Fruit fly (Drosophila melanogaster): Measurements from ENCODE around the gene CG15024.

The CG15024 gene

DNA sequence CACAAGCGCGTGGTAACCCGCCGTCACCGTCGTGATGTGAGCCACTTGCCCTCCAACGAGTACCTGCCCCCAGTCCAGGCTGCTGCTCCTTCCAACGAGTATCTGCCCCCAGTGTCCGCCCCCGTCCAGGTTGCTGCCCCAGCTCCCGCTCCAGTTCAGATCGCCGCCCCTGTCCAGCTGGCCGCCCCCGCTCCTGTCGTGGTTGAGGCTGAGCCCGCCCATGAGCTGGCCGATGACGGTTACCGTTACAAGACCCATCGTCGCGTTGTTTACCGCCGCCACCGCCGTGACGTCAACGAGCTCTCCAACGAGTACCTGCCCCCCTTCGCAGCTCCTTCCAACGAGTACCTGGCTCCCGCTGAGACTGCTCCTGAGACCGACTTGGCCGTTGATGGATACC is 17.1 kb upstream of the CG15024 start:
- TF ChIP-seq kay (GFP tag; ENCODE audit: borderline replicate concordance) (no peak), cic (GFP tag; optimal IDR thresholded peaks at IDR 0.05) (no peak), ovo (GFP tag; optimal IDR thresholded peaks at IDR 0.05) (no peak), CG33017 (tag; optimal IDR thresholded peaks at IDR 0.05) (no peak), CG11617 (GFP tag; optimal IDR thresholded peaks at IDR 0.05) (no peak), tj (GFP tag; optimal IDR thresholded peaks at IDR 0.05) (no peak), Hr96 (GFP tag; optimal IDR thresholded peaks at IDR 0.05) (no peak), CG1620 (GFP tag; optimal IDR thresholded peaks at IDR 0.05) (no peak), cnc (optimal IDR thresholded peaks at IDR 0.05) (no peak), Crg-1 (GFP tag; optimal IDR thresholded peaks at IDR 0.05) (no peak), Clk (GFP tag; optimal IDR thresholded peaks at IDR 0.05) (no peak), toe (GFP tag; optimal IDR thresholded peaks at IDR 0.05) (no peak), Mnt (GFP tag; optimal IDR thresholded peaks at IDR 0.05) (no peak), CG5204 (GFP tag; optimal IDR thresholded peaks at IDR 0.05) (no peak), bab1 (GFP tag; optimal IDR thresholded peaks at IDR 0.05) (no peak), pad (GFP tag; optimal IDR thresholded peaks at IDR 0.05) (no peak), CG12768 (GFP tag; optimal IDR thresholded peaks at IDR 0.05) (no peak), CG7045 (GFP tag; optimal IDR thresholded peaks at IDR 0.05) (no peak)

- TF ChIP-seq bab1 (GFP tag; optimal IDR thresholded peaks at IDR 0.05) (no peak), CG33017 (tag; optimal IDR thresholded peaks at IDR 0.05) (no peak), cnc (optimal IDR thresholded peaks at IDR 0.05) (no peak), Mnt (GFP tag; optimal IDR thresholded peaks at IDR 0.05) (no peak), ovo (GFP tag; optimal IDR thresholded peaks at IDR 0.05) (no peak), CG1620 (GFP tag; optimal IDR thresholded peaks at IDR 0.05) (no peak), kay (GFP tag; ENCODE audit: borderline replicate concordance) (no peak), CG14711 (tag; optimal IDR thresholded peaks at IDR 0.05) (no peak), CG5204 (GFP tag; optimal IDR thresholded peaks at IDR 0.05) (no peak), Hr96 (GFP tag; optimal IDR thresholded peaks at IDR 0.05) (no peak), CG11617 (GFP tag; optimal IDR thresholded peaks at IDR 0.05) (no peak), tj (GFP tag; optimal IDR thresholded peaks at IDR 0.05) (no peak), Crg-1 (GFP tag; optimal IDR thresholded peaks at IDR 0.05) (no peak), toe (GFP tag; optimal IDR thresholded peaks at IDR 0.05) (no peak), CG12768 (GFP tag; optimal IDR thresholded peaks at IDR 0.05) (no peak), CG7045 (GFP tag; optimal IDR thresholded peaks at IDR 0.05) (no peak), pad (GFP tag; optimal IDR thresholded peaks at IDR 0.05) (no peak), CG7101 (tag; optimal IDR thresholded peaks at IDR 0.05) (no peak)
Measured at dm6 chr3L:4479938-4480337, 16.3 kb upstream of the CG15024 start, which contains the start of gene CG7465. Gene CG7465, plus strand, starts transcription at chr3L:4480283.

- TF ChIP-seq CG7101 (tag; optimal IDR thresholded peaks at IDR 0.05), result no peak
- no peak for TF ChIP-seq Hr96 (GFP tag; optimal IDR thresholded peaks at IDR 0.05)
- TF ChIP-seq CG1620 (GFP tag; optimal IDR thresholded peaks at IDR 0.05), result no peak
- TF ChIP-seq bab1 (GFP tag; optimal IDR thresholded peaks at IDR 0.05), result no peak
- TF ChIP-seq tj (GFP tag; optimal IDR thresholded peaks at IDR 0.05), result no peak
- no peak for TF ChIP-seq CG7045 (GFP tag; optimal IDR thresholded peaks at IDR 0.05)
- no peak for TF ChIP-seq ovo (GFP tag; optimal IDR thresholded peaks at IDR 0.05)
- no peak for TF ChIP-seq cnc (optimal IDR thresholded peaks at IDR 0.05)
- TF ChIP-seq kay (GFP tag; ENCODE audit: borderline replicate concordance), result no peak
- no peak for TF ChIP-seq Crg-1 (GFP tag; optimal IDR thresholded peaks at IDR 0.05)
- no peak for TF ChIP-seq pad (GFP tag; optimal IDR thresholded peaks at IDR 0.05)
- TF ChIP-seq CG12768 (GFP tag; optimal IDR thresholded peaks at IDR 0.05), result no peak
- TF ChIP-seq toe (GFP tag; optimal IDR thresholded peaks at IDR 0.05), result no peak
- TF ChIP-seq cic (GFP tag; optimal IDR thresholded peaks at IDR 0.05), result no peak
Measured at dm6 chr3L:4477656-4478254, 14.1 kb upstream of the CG15024 start.

- TF ChIP-seq Hr96 (GFP tag; optimal IDR thresholded peaks at IDR 0.05) (no peak), CG5204 (GFP tag; optimal IDR thresholded peaks at IDR 0.05) (no peak), bab1 (GFP tag; optimal IDR thresholded peaks at IDR 0.05) (no peak), CG33017 (tag; optimal IDR thresholded peaks at IDR 0.05) (no peak), cnc (optimal IDR thresholded peaks at IDR 0.05) (no peak), CG7045 (GFP tag; optimal IDR thresholded peaks at IDR 0.05) (no peak), CG14711 (tag; optimal IDR thresholded peaks at IDR 0.05) (no peak), pad (GFP tag; optimal IDR thresholded peaks at IDR 0.05) (no peak), CG7101 (tag; optimal IDR thresholded peaks at IDR 0.05) (no peak), Mnt (GFP tag; optimal IDR thresholded peaks at IDR 0.05) (no peak), CG11617 (GFP tag; optimal IDR thresholded peaks at IDR 0.05) (no peak), CG12768 (GFP tag; optimal IDR thresholded peaks at IDR 0.05) (no peak), CG1620 (GFP tag; optimal IDR thresholded peaks at IDR 0.05) (no peak), tj (GFP tag; optimal IDR thresholded peaks at IDR 0.05) (no peak)
Measured at dm6 chr3L:4475704-4476103, 12.1 kb upstream of the CG15024 start.

- TF ChIP-seq CG7045 (GFP tag; optimal IDR thresholded peaks at IDR 0.05) (peak; percentile 48), Clk (GFP tag; optimal IDR thresholded peaks at IDR 0.05) (no peak), CG14711 (tag; optimal IDR thresholded peaks at IDR 0.05) (peak; percentile 23), bab1 (GFP tag; optimal IDR thresholded peaks at IDR 0.05) (peak; percentile 91), pad (GFP tag; optimal IDR thresholded peaks at IDR 0.05) (no peak)
Measured at dm6 chr3L:4474946-4475470, 11.4 kb upstream of the CG15024 start.

- no peak for TF ChIP-seq cic (GFP tag; optimal IDR thresholded peaks at IDR 0.05)
- no peak for TF ChIP-seq bab1 (GFP tag; optimal IDR thresholded peaks at IDR 0.05)
- TF ChIP-seq kay (GFP tag; ENCODE audit: borderline replicate concordance), result no peak
- TF ChIP-seq tj (GFP tag; optimal IDR thresholded peaks at IDR 0.05), result no peak
- no peak for TF ChIP-seq Clk (GFP tag; optimal IDR thresholded peaks at IDR 0.05)
- no peak for TF ChIP-seq CG5204 (GFP tag; optimal IDR thresholded peaks at IDR 0.05)
- no peak for TF ChIP-seq Hr96 (GFP tag; optimal IDR thresholded peaks at IDR 0.05)
- TF ChIP-seq ovo (GFP tag; optimal IDR thresholded peaks at IDR 0.05), result no peak
- no peak for TF ChIP-seq CG11617 (GFP tag; optimal IDR thresholded peaks at IDR 0.05)
- TF ChIP-seq CG7045 (GFP tag; optimal IDR thresholded peaks at IDR 0.05), result no peak
- TF ChIP-seq CG1620 (GFP tag; optimal IDR thresholded peaks at IDR 0.05), result no peak
- TF ChIP-seq Mnt (GFP tag; optimal IDR thresholded peaks at IDR 0.05), result no peak
- no peak for TF ChIP-seq CG7101 (tag; optimal IDR thresholded peaks at IDR 0.05)
- TF ChIP-seq cnc (optimal IDR thresholded peaks at IDR 0.05), result no peak
- no peak for TF ChIP-seq CG14711 (tag; optimal IDR thresholded peaks at IDR 0.05)
Measured at dm6 chr3L:4472768-4473167, 9.1 kb upstream of the CG15024 start, which contains the start of gene CG11349. Gene CG11349, plus strand, starts transcription at chr3L:4473068.
